Worm (Caenorhabditis elegans) whole organism, mixed stage, embryonic: Measurements from ENCODE around the gene Y41C4A.12.

Experiments used
- M03D4.4 ChIP-seq: sonication (generic microtip); optimal IDR thresholded peaks from 2 replicates; lab custom pipeline; 2017; ENCODE audit warnings: mild to moderate bottlenecking, missing genetic modification characterization, missing compliant biosample characterization
- blmp-1 ChIP-seq: fragments of 150-350 bp; optimal IDR thresholded peaks from 2 replicates; lab custom pipeline; 2014; ENCODE audit warnings: missing biosample characterization, missing genetic modification characterization
- ceh-39 ChIP-seq: fragments of 150-350 bp; optimal IDR thresholded peaks from 2 replicates; lab custom pipeline; 2014; ENCODE audit warnings: missing biosample characterization, missing genetic modification characterization
- ceh-43 ChIP-seq: fragments of 200-800 bp; sonication (Bioruptor generic); optimal IDR thresholded peaks from 2 replicates; lab custom pipeline; 2018; ENCODE audit warnings: mild to moderate bottlenecking, missing genetic modification characterization, moderate library complexity, missing compliant biosample characterization
- ceh-83 ChIP-seq: fragments of 200-800 bp; sonication (Bioruptor generic); optimal IDR thresholded peaks from 2 replicates; lab custom pipeline; 2018; ENCODE audit warnings: mild to moderate bottlenecking, missing genetic modification characterization, missing compliant biosample characterization
- ces-1 ChIP-seq: fragments of 150-350 bp; optimal IDR thresholded peaks from 2 replicates; lab custom pipeline; 2014; ENCODE audit warnings: missing biosample characterization, missing genetic modification reagents, missing genetic modification characterization
- cnd-1 ChIP-seq: fragments of 200-800 bp; sonication (Bioruptor generic); optimal IDR thresholded peaks from 2 replicates; lab custom pipeline; 2018; ENCODE audit warnings: mild to moderate bottlenecking, missing genetic modification characterization, missing compliant biosample characterization
- elt-1 ChIP-seq: sonication (generic microtip); optimal IDR thresholded peaks from 2 replicates; lab custom pipeline; 2017; ENCODE audit warnings: missing genetic modification characterization, mild to moderate bottlenecking, missing compliant biosample characterization, antibody characterized with exemption, moderate library complexity, borderline replicate concordance; ENCODE audit not compliant: insufficient read depth
- elt-3 ChIP-seq: fragments of 150-350 bp; optimal IDR thresholded peaks from 2 replicates; lab custom pipeline; 2014; ENCODE audit warnings: missing biosample characterization, missing genetic modification characterization
- hlh-1 ChIP-seq: fragments of 150-350 bp; optimal IDR thresholded peaks from 2 replicates; lab custom pipeline; 2014; ENCODE audit warnings: missing biosample characterization, missing genetic modification reagents, missing genetic modification characterization
- lin-13 ChIP-seq: fragments of 150-350 bp; optimal IDR thresholded peaks from 2 replicates; lab custom pipeline; 2014; ENCODE audit warnings: missing biosample characterization, missing genetic modification characterization
- lin-32 ChIP-seq: fragments of 200-800 bp; sonication (Bioruptor generic); optimal IDR thresholded peaks from 2 replicates; lab custom pipeline; 2018; ENCODE audit warnings: mild to moderate bottlenecking, missing genetic modification characterization, missing compliant biosample characterization
- lsy-2 ChIP-seq: fragments of 150-350 bp; optimal IDR thresholded peaks from 2 replicates; lab custom pipeline; 2014; ENCODE audit warnings: missing biosample characterization, missing genetic modification characterization
- mab-5 ChIP-seq: fragments of 150-350 bp; optimal IDR thresholded peaks from 2 replicates; lab custom pipeline; 2014; ENCODE audit warnings: missing biosample characterization, missing genetic modification characterization
- mep-1 ChIP-seq: fragments of 150-350 bp; optimal IDR thresholded peaks from 2 replicates; lab custom pipeline; 2017; ENCODE audit warnings: missing biosample characterization, missing genetic modification reagents, missing genetic modification characterization, inconsistent platforms
- mls-2 ChIP-seq: sonication (generic microtip); optimal IDR thresholded peaks from 2 replicates; lab custom pipeline; 2016; ENCODE audit warnings: mild to moderate bottlenecking, missing genetic modification characterization, moderate library complexity, missing compliant biosample characterization
- nhr-12 ChIP-seq: fragments of 150-350 bp; optimal IDR thresholded peaks from 2 replicates; lab custom pipeline; 2014; ENCODE audit warnings: missing biosample characterization, missing genetic modification characterization
- nhr-2 ChIP-seq: fragments of 150-350 bp; optimal IDR thresholded peaks from 2 replicates; lab custom pipeline; 2014; ENCODE audit warnings: missing biosample characterization, missing genetic modification characterization
- nhr-237 ChIP-seq: fragments of 150-350 bp; optimal IDR thresholded peaks from 2 replicates; lab custom pipeline; 2014; ENCODE audit warnings: missing biosample characterization, missing genetic modification characterization
- nhr-28 ChIP-seq: fragments of 150-350 bp; optimal IDR thresholded peaks from 2 replicates; lab custom pipeline; 2014; ENCODE audit warnings: missing biosample characterization, missing genetic modification characterization
- pha-4 ChIP-seq: fragments of 150-350 bp; optimal IDR thresholded peaks from 2 replicates; lab custom pipeline; 2018; ENCODE audit warnings: missing biosample characterization, missing genetic modification reagents, missing genetic modification characterization
- snpc-4 ChIP-seq: fragments of 150-350 bp; optimal IDR thresholded peaks from 2 replicates; lab custom pipeline; 2014; ENCODE audit warnings: missing biosample characterization, missing genetic modification characterization
- sptf-1 ChIP-seq: sonication (generic microtip); optimal IDR thresholded peaks from 2 replicates; lab custom pipeline; 2017; ENCODE audit warnings: mild to moderate bottlenecking, missing genetic modification characterization, moderate library complexity, missing compliant biosample characterization
- tbx-8 ChIP-seq: fragments of 200-800 bp; sonication (Bioruptor generic); optimal IDR thresholded peaks from 2 replicates; lab custom pipeline; 2018; ENCODE audit warnings: mild to moderate bottlenecking, missing genetic modification characterization, moderate library complexity, missing compliant biosample characterization
- unc-39 ChIP-seq: fragments of 150-350 bp; optimal IDR thresholded peaks from 2 replicates; lab custom pipeline; 2014; ENCODE audit warnings: missing biosample characterization, missing genetic modification characterization
- unc-62 ChIP-seq: fragments of 150-350 bp; optimal IDR thresholded peaks from 2 replicates; lab custom pipeline; 2014; ENCODE audit warnings: missing biosample characterization, missing genetic modification reagents, missing genetic modification characterization
- zip-8 ChIP-seq: fragments of 150-350 bp; optimal IDR thresholded peaks from 2 replicates; lab custom pipeline; 2014; ENCODE audit warnings: missing biosample characterization, missing genetic modification characterization
- ztf-11 ChIP-seq: fragments of 150-350 bp; optimal IDR thresholded peaks from 2 replicates; lab custom pipeline; 2014; ENCODE audit warnings: missing biosample characterization, missing genetic modification characterization

Y41C4A.12 gene

ce11 chrIII:11683790-11684189 is 42.7 kb downstream of the Y41C4A.12 start:
- no peak for TF ChIP-seq M03D4.4
- TF ChIP-seq nhr-12 (tag; lab: Kevin White, UChicago): no peak
- TF ChIP-seq ces-1 (GFP tag; lab: Kevin White, UChicago): no peak
- no peak for TF ChIP-seq nhr-2 (tag; lab: Kevin White, UChicago)
- no peak for TF ChIP-seq unc-62
- no peak for TF ChIP-seq tbx-8 (GFP tag; lab: Kevin White, UChicago)
- TF ChIP-seq pha-4: no peak
- TF ChIP-seq elt-1: no peak
- no peak for TF ChIP-seq ztf-11 (tag; lab: Kevin White, UChicago)
- TF ChIP-seq zip-8 (tag; lab: Kevin White, UChicago): no peak
- no peak for TF ChIP-seq cnd-1 (tag; lab: Kevin White, UChicago)
- TF ChIP-seq hlh-1 (tag; lab: Kevin White, UChicago): no peak
- no peak for TF ChIP-seq nhr-237 (tag; lab: Kevin White, UChicago)

ce11 chrIII:11683038-11683437 is 43.5 kb downstream of the Y41C4A.12 start:
- TF ChIP-seq nhr-2 (tag; lab: Kevin White, UChicago): no peak
- no peak for TF ChIP-seq ceh-43 (GFP tag; lab: Kevin White, UChicago)
- TF ChIP-seq nhr-28 (tag; lab: Kevin White, UChicago): no peak
- TF ChIP-seq lin-13: no peak
- TF ChIP-seq elt-1: no peak
- TF ChIP-seq tbx-8 (GFP tag; lab: Kevin White, UChicago): no peak
- no peak for TF ChIP-seq mls-2 (tag; lab: Kevin White, UChicago)
- TF ChIP-seq ceh-39: no peak
- no peak for TF ChIP-seq lsy-2 (tag; lab: Kevin White, UChicago)
- TF ChIP-seq elt-3: no peak
- TF ChIP-seq ceh-83: no peak
- no peak for TF ChIP-seq unc-62
- no peak for TF ChIP-seq unc-39 (tag; lab: Kevin White, UChicago)
- TF ChIP-seq hlh-1 (tag; lab: Kevin White, UChicago): no peak
- no peak for TF ChIP-seq ztf-11 (tag; lab: Kevin White, UChicago)
- no peak for TF ChIP-seq lin-32 (GFP tag; lab: Kevin White, UChicago)
- no peak for TF ChIP-seq mep-1 (tag; lab: Kevin White, UChicago)
- no peak for TF ChIP-seq mab-5
- TF ChIP-seq blmp-1 (tag; lab: Kevin White, UChicago): no peak
- no peak for TF ChIP-seq nhr-12 (tag; lab: Kevin White, UChicago)
- TF ChIP-seq, all 35 proteins: peak for 0

- TF ChIP-seq ceh-39 (no peak), mls-2 (tag; lab: Kevin White, UChicago) (peak; percentile 13), ces-1 (GFP tag; lab: Kevin White, UChicago) (peak; percentile 98)
These were observed 45.0 kb downstream of the Y41C4A.12 start for ce11 chrIII:11681461-11682014.

ce11 chrIII:11680514-11680913 is 46.0 kb downstream of the Y41C4A.12 start:
- TF ChIP-seq snpc-4 (tag; lab: Kevin White, UChicago) (no peak), blmp-1 (tag; lab: Kevin White, UChicago) (no peak), lsy-2 (tag; lab: Kevin White, UChicago) (no peak), nhr-2 (tag; lab: Kevin White, UChicago) (no peak), sptf-1 (tag; lab: Kevin White, UChicago) (no peak), M03D4.4 (no peak)
- TF ChIP-seq, all 35 proteins: peak for 0
